Fruit fly (Drosophila melanogaster): ENCODE data around the gene Cox17.
A peak's percentile ranks its signal among the peaks of the same experiment; 100 is the strongest.

Cox17 gene

dm6 chrX:15066374-15067057 lies 18.0 kb downstream of the Cox17 start, which contains the start of the genes opm and dob (continued):
- TF ChIP-seq Dll (GFP tag; IDR thresholded peaks at IDR 0.05; ENCODE audit: partially characterized antibody) = no peak
- peak; percentile 35; the same call in 1 of the 2 replicates for TF ChIP-seq CG31441 (GFP tag; IDR thresholded peaks at IDR 0.05)
- no peak for TF ChIP-seq CG10654 (GFP tag; optimal IDR thresholded peaks at IDR 0.05)
- peak; percentile 33 for TF ChIP-seq CG2712 (tag; optimal IDR thresholded peaks at IDR 0.05)
- no peak for TF ChIP-seq abd-A (tag; optimal IDR thresholded peaks at IDR 0.05)
- peak; percentile 75 for TF ChIP-seq CG10267 (tag; optimal IDR thresholded peaks at IDR 0.05)
- TF ChIP-seq Blimp-1 (GFP tag; optimal IDR thresholded peaks at IDR 0.05) = peak; percentile 52
- TF ChIP-seq CG2116 (GFP tag; optimal IDR thresholded peaks at IDR 0.05) = peak; percentile 42
- peak; percentile 32 for TF ChIP-seq CG2120 (GFP tag; optimal IDR thresholded peaks at IDR 0.05)
- peak; percentile 56 for TF ChIP-seq CG11504 (tag; optimal IDR thresholded peaks at IDR 0.05)
- TF ChIP-seq Doc3 (GFP tag; IDR thresholded peaks at IDR 0.05; ENCODE audit: partially characterized antibody) = no peak
- TF ChIP-seq CG30020 (tag; optimal IDR thresholded peaks at IDR 0.05) = peak; percentile 48
- TF ChIP-seq shn (GFP tag; optimal IDR thresholded peaks at IDR 0.05) = no peak
- TF ChIP-seq CG2129 (GFP tag; IDR thresholded peaks at IDR 0.05; ENCODE audit: partially characterized antibody) = no peak
- TF ChIP-seq CG8281 (tag; optimal IDR thresholded peaks at IDR 0.05) = no peak
- TF ChIP-seq Max (GFP tag; optimal IDR thresholded peaks at IDR 0.05) = peak; percentile 14
- TF ChIP-seq sob (GFP tag; IDR thresholded peaks at IDR 0.05) = no peak
- no peak for TF ChIP-seq CG15011 (GFP tag; optimal IDR thresholded peaks at IDR 0.05)
- TF ChIP-seq CG2202 (tag; optimal IDR thresholded peaks at IDR 0.05) = no peak
- TF ChIP-seq CG14441 (GFP tag; IDR thresholded peaks at IDR 0.05) = no peak
- TF ChIP-seq nerfin-1 (tag; optimal IDR thresholded peaks at IDR 0.05) = no peak
- no peak for TF ChIP-seq Xbp1 (GFP tag; optimal IDR thresholded peaks at IDR 0.05)
- no peak for TF ChIP-seq CG16779 (GFP tag; IDR thresholded peaks at IDR 0.05)
- peak; percentile 42 for TF ChIP-seq CG7839 (tag; optimal IDR thresholded peaks at IDR 0.05)
- TF ChIP-seq CG8944 (GFP tag; optimal IDR thresholded peaks at IDR 0.05) = no peak
- TF ChIP-seq CG4820 (GFP tag; optimal IDR thresholded peaks at IDR 0.05) = no peak
- no peak for TF ChIP-seq tin (GFP tag; optimal IDR thresholded peaks at IDR 0.05)
- TF ChIP-seq Med (GFP tag) = peak; percentile 71
- TF ChIP-seq prd (optimal IDR thresholded peaks at IDR 0.05) = no peak
- TF ChIP-seq prd (GFP tag; IDR thresholded peaks at IDR 0.05) = 0 out of 3 replicates have a peak, but pooled peaks have one; percentile 4
- TF ChIP-seq CG3163 (GFP tag; optimal IDR thresholded peaks at IDR 0.05) = no peak
- TF ChIP-seq CG12219 (GFP tag; optimal IDR thresholded peaks at IDR 0.05) = no peak
- TF ChIP-seq schlank (tag; optimal IDR thresholded peaks at IDR 0.05) = no peak
- no peak for TF ChIP-seq Dip2 (GFP tag; IDR thresholded peaks at IDR 0.05)
- TF ChIP-seq ERR (GFP tag; optimal IDR thresholded peaks at IDR 0.05) = no peak
- no peak for TF ChIP-seq C15 (GFP tag; IDR thresholded peaks at IDR 0.05)
- no peak for TF ChIP-seq CG31224 (GFP tag; IDR thresholded peaks at IDR 0.05)
- no peak for TF ChIP-seq Optix (GFP tag; IDR thresholded peaks at IDR 0.05)
- no peak for TF ChIP-seq CG18011 (GFP tag; optimal IDR thresholded peaks at IDR 0.05)
- TF ChIP-seq Dp (GFP tag; optimal IDR thresholded peaks at IDR 0.05) = peak; percentile 79
- TF ChIP-seq Hr78 (GFP tag; optimal IDR thresholded peaks at IDR 0.05) = no peak
- no peak for TF ChIP-seq Opbp (GFP tag; IDR thresholded peaks at IDR 0.05; ENCODE audit: partially characterized antibody)
- no peak for TF ChIP-seq corto (GFP tag; optimal IDR thresholded peaks at IDR 0.05)
- peak; percentile 54 for TF ChIP-seq CG12391 (tag; optimal IDR thresholded peaks at IDR 0.05)
- TF ChIP-seq croc (GFP tag; conservative IDR thresholded peaks at IDR 0.05) = no peak
- no peak for TF ChIP-seq ATbp (GFP tag; optimal IDR thresholded peaks at IDR 0.05)
- no peak for TF ChIP-seq Deaf1 (tag; optimal IDR thresholded peaks at IDR 0.05)
- no peak for TF ChIP-seq hth (optimal IDR thresholded peaks at IDR 0.05)
- TF ChIP-seq esg (GFP tag; conservative IDR thresholded peaks at IDR 0.05) = no peak
- TF ChIP-seq CG10431 (GFP tag; optimal IDR thresholded peaks at IDR 0.05) = no peak

All from whole organism, embryonic.